Worm (Caenorhabditis elegans) whole organism, L4 larva: ENCODE data around the gene T11F9.22.

Source experiments
- ama-1 ChIP-seq: fragments of 150-350 bp; optimal IDR thresholded peaks from 2 replicates; lab custom pipeline; 2014; ENCODE audit warnings: inconsistent platforms, mixed read lengths
- cey-2 ChIP-seq: sonication (generic microtip); optimal IDR thresholded peaks from 3 replicates; lab custom pipeline; 2017; ENCODE audit warnings: missing genetic modification characterization, mild to moderate bottlenecking, missing compliant biosample characterization, antibody characterized with exemption, borderline replicate concordance; ENCODE audit not compliant: insufficient read depth
- fkh-10 ChIP-seq: fragments of 150-350 bp; optimal IDR thresholded peaks from 2 replicates; lab custom pipeline; 2014; ENCODE audit warnings: missing biosample characterization, missing genetic modification reagents, missing genetic modification characterization
- gei-8 ChIP-seq: fragments of 200-800 bp; sonication (Bioruptor generic); optimal IDR thresholded peaks from 2 replicates; lab custom pipeline; 2018; ENCODE audit warnings: mild to moderate bottlenecking, missing genetic modification characterization, missing compliant biosample characterization
- lin-1 ChIP-seq: fragments of 200-800 bp; sonication (Bioruptor generic); IDR thresholded peaks from 2 replicates; pipeline ENCODE4 v1.3.6; 2022; ENCODE audit warnings: missing genetic modification reagents, missing genetic modification characterization, missing compliant biosample characterization
- nhr-11 ChIP-seq: fragments of 150-350 bp; optimal IDR thresholded peaks from 2 replicates; lab custom pipeline; 2014; ENCODE audit warnings: missing biosample characterization, missing genetic modification characterization
- nhr-48 ChIP-seq: sonication (generic microtip); optimal IDR thresholded peaks from 2 replicates; lab custom pipeline; 2016; ENCODE audit warnings: mild to moderate bottlenecking, missing genetic modification characterization, missing compliant biosample characterization
- tag-97 ChIP-seq: fragments of 200-800 bp; sonication (Bioruptor generic); IDR thresholded peaks from 2 replicates; pipeline ENCODE4 v1.3.6; 2022; ENCODE audit warnings: missing genetic modification characterization, missing compliant biosample characterization
- unc-62 ChIP-seq, 3 experiments: fragments of 150-350 bp in 1 of 3; sonication (generic microtip); optimal IDR thresholded peaks in 2 of 3; peaks in 1 of 3; 1 replicate in 1 of 3; 2 replicates in 2 of 3; lab custom pipeline; 2014 to 2017; ENCODE audit warnings: missing biosample characterization in 3 of 3, missing genetic modification characterization in 3 of 3, missing genetic modification reagents in 3 of 3, missing genotype in 1 of 3

DNA sequence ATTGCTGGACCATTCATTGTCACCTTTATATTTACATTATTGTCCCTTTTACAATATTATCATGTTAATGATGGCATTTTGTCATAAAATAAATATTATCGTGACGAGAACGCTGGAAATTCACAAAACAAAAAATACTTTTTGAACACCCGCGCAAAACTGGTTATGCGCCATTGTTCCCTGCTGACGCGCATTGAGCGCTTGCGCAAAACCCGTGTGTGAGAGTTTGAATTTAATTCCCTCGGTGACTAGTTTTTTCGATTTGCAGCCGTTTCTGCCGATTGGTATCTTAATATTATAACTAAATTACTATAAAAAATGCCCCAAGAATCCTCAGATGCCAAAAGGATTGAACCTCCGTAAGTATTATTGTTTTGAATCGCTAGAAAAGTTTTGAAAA lies 41.9 kb downstream of the T11F9.22 start, which contains the start of gene pafo-1:
- TF ChIP-seq gei-8 (GFP tag; lab: Kevin White, UChicago) (no peak), nhr-48 (tag; lab: Kevin White, UChicago) (peak; percentile 75), lin-1 (peak; percentile 50; the same call in 1 of the 2 replicates), ama-1 (lab: Kevin White, UChicago) (no peak), fkh-10 (peak; percentile 57), nhr-11 (peak; percentile 57), unc-62 (GFP tag; optimal IDR thresholded peaks at IDR 0.05 in 1 of 2; lab: Kevin White, UChicago) (peak in 1 of 2 experiments; percentile 72), unc-62 (tag; optimal IDR thresholded peaks at IDR 0.05; lab: Kevin White, UChicago) (no peak), tag-97 (no peak), cey-2 (tag; lab: Kevin White, UChicago) (no peak)
